Worm (Caenorhabditis elegans): ENCODE measurements around the gene grl-12.

The grl-12 gene

DNA sequence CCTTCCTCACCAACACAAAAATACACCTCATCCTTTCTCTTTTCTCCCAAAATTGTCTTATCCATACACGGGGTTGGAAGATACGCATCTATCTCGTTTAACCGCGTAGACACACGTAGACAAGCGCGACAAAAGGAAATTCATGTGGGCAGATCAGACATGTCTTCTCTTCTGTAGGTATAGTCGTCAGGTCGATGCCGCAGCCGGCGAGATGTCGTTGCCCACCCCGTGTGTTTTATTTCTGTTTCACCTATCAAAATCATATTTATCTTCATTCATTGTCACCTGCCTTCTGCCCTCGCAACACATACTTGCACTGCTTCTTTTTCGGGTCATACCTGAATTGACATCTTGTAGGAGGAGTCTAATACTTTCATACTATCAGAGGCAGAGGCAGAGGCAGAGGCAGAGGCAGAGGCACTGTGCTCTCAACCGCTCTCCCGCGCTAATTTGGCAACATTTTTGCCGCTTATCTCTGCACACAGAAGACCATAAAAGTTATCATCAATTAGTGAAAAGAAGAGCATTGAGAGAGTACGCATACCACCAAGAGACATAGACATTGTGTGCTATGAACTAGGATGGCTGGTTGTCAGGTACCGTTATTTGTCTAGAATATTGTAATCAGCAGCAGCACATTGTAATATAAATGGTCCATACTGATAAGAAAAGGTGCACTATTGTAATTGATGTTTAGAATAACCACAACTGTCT is 24.6 kb upstream of the grl-12 start (continued):
- TF ChIP-seq daf-16 (GFP tag; optimal IDR thresholded peaks at IDR 0.05) (peak in 1 of 2 experiments; percentile 24), daf-16 (tag; optimal IDR thresholded peaks at IDR 0.05) (peak; percentile 92), ztf-11 (tag; optimal IDR thresholded peaks at IDR 0.05) (no peak), fos-1 (tag; optimal IDR thresholded peaks at IDR 0.05) (no peak), hlh-11 (tag; optimal IDR thresholded peaks at IDR 0.05) (peak; percentile 86), D1046.2 (GFP tag; IDR thresholded peaks at IDR 0.05) (peak; percentile 12; the same call in 1 of the 2 replicates), mdl-1 (tag; optimal IDR thresholded peaks at IDR 0.05) (no peak), Y5F2A.4 (GFP tag; optimal IDR thresholded peaks at IDR 0.05) (no peak), mes-2 (tag; optimal IDR thresholded peaks at IDR 0.05; ENCODE audit: poor library complexity, severe bottlenecking) (peak; percentile 51), madf-9 (GFP tag; conservative IDR thresholded peaks at IDR 0.05) (no peak), egl-27 (tag; optimal IDR thresholded peaks at IDR 0.05) (no peak), ceh-32 (tag; optimal IDR thresholded peaks at IDR 0.05; ENCODE audit: poor library complexity) (no peak), ZK546.5 (tag; optimal IDR thresholded peaks at IDR 0.05) (no peak), arid-1 (GFP tag; conservative IDR thresholded peaks at IDR 0.05) (no peak), daf-8 (GFP tag; IDR thresholded peaks at IDR 0.05) (no peak), dmd-6 (GFP tag; IDR thresholded peaks at IDR 0.05) (peak; percentile 89), aly-2 (tag; optimal IDR thresholded peaks at IDR 0.05) (no peak), sdz-12 (GFP tag; optimal IDR thresholded peaks at IDR 0.05) (no peak), Y48G9A.11 (GFP tag; IDR thresholded peaks at IDR 0.05) (no peak), ceh-20 (GFP tag; IDR thresholded peaks at IDR 0.05) (peak; percentile 47; the same call in 1 of the 2 replicates), ceh-44 (GFP tag; IDR thresholded peaks at IDR 0.05) (no peak), mxl-3 (GFP tag; optimal IDR thresholded peaks at IDR 0.05) (peak; percentile 13), lin-39 (tag; optimal IDR thresholded peaks at IDR 0.05) (no peak), egl-43 (GFP tag; IDR thresholded peaks at IDR 0.05) (no peak), zag-1 (tag; optimal IDR thresholded peaks at IDR 0.05) (no peak), duxl-1 (tag; optimal IDR thresholded peaks at IDR 0.05; ENCODE audit: poor library complexity) (no peak), mxl-2 (GFP tag; conservative IDR thresholded peaks at IDR 0.05) (no peak), F37D6.2 (tag; optimal IDR thresholded peaks at IDR 0.05) (no peak), skn-1 (tag; optimal IDR thresholded peaks at IDR 0.05) (no peak), ama-1 (optimal IDR thresholded peaks at IDR 0.05) (no peak), nhr-77 (tag; optimal IDR thresholded peaks at IDR 0.05) (peak; percentile 37), nhr-48 (tag; optimal IDR thresholded peaks at IDR 0.05) (peak; percentile 69), snpc-4 (tag; optimal IDR thresholded peaks at IDR 0.05) (no peak)

DNA sequence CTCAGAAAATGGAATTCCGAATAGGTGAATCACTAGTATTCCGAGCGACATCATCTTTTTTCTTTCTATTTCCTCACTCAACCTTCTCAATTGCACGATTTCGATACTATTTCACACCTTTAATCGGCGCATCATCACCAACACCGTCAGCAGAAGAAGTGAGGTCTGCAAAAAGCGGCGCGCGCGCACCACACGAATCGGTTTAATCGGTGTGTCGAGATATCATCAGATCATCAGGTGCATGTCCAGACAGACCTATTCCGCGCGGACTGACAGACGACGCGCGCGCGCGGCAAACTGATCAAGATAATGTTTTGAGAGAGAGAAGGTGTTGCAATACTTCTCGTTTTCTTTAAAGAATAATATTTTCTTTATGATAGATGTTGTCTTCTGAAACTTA is 23.7 kb upstream of the grl-12 start:
- TF ChIP-seq nhr-28 (tag; optimal IDR thresholded peaks at IDR 0.05) (peak; percentile 8), fkh-10 (GFP tag; optimal IDR thresholded peaks at IDR 0.05) (no peak), egl-43 (GFP tag; IDR thresholded peaks at IDR 0.05) (no peak), mes-2 (tag; optimal IDR thresholded peaks at IDR 0.05; ENCODE audit: poor library complexity, severe bottlenecking) (peak; percentile 19), vab-7 (GFP tag; IDR thresholded peaks at IDR 0.05) (no peak), F37D6.2 (tag; optimal IDR thresholded peaks at IDR 0.05) (no peak), madf-9 (GFP tag; conservative IDR thresholded peaks at IDR 0.05) (peak; percentile 48; the same call in 1 of the 2 replicates), ZK546.5 (tag; optimal IDR thresholded peaks at IDR 0.05) (no peak), nhr-76 (tag; optimal IDR thresholded peaks at IDR 0.05) (no peak), set-16 (GFP tag; IDR thresholded peaks at IDR 0.05) (0 out of 2 replicates have a peak, but pooled peaks have one; percentile 18), unc-130 (GFP tag; optimal IDR thresholded peaks at IDR 0.05) (no peak), hlh-11 (tag; optimal IDR thresholded peaks at IDR 0.05) (peak; percentile 54), hlh-30 (tag; optimal IDR thresholded peaks at IDR 0.05; ENCODE audit: insufficient read depth) (peak; percentile 62), zip-11 (GFP tag; IDR thresholded peaks at IDR 0.05) (no peak), attf-4 (tag; optimal IDR thresholded peaks at IDR 0.05) (no peak), aly-2 (tag; optimal IDR thresholded peaks at IDR 0.05) (no peak), mdl-1 (tag; optimal IDR thresholded peaks at IDR 0.05) (peak in 1 of 2 experiments; percentile 7), saeg-2 (GFP tag; IDR thresholded peaks at IDR 0.05) (no peak), ztf-11 (tag; optimal IDR thresholded peaks at IDR 0.05) (no peak), mxl-3 (GFP tag; optimal IDR thresholded peaks at IDR 0.05) (peak; percentile 77), fos-1 (tag; optimal IDR thresholded peaks at IDR 0.05) (no peak), arid-1 (GFP tag; conservative IDR thresholded peaks at IDR 0.05) (no peak), aha-1 (tag) (peak; percentile 6)
